Fruit fly (Drosophila melanogaster) whole organism, embryonic: ENCODE results near the gene Npc2a.
A peak's percentile ranks its signal among the peaks of the same experiment; 100 is the strongest.

Experiments
- ATbp ChIP-seq: fragments of 200-800 bp; sonication (Bioruptor generic); optimal IDR thresholded peaks from 2 replicates; lab custom pipeline; 2017; ENCODE audit warnings: missing biosample characterization, mild to moderate bottlenecking, missing genetic modification characterization, missing genetic modification reagents
- Atf6 ChIP-seq: fragments of 200-800 bp; sonication (Bioruptor generic); IDR thresholded peaks from 2 replicates; pipeline ENCODE4 v1.3.6; 2022; ENCODE audit warnings: missing biosample characterization, missing genetic modification characterization
- Awh ChIP-seq: fragments of 200-800 bp; sonication (Bioruptor generic); IDR thresholded peaks from 2 replicates; pipeline ENCODE4, ENCODE4 v1.3.6; 2022; ENCODE audit warnings: missing biosample characterization, missing genetic modification characterization
- Bgb ChIP-seq: fragments of 200-800 bp; sonication (Bioruptor generic); IDR thresholded peaks from 2 replicates; pipeline ENCODE4 v1.3.6; 2022; ENCODE audit warnings: missing biosample characterization, missing genetic modification characterization; ENCODE audit not compliant: partially characterized antibody
- CG10147 ChIP-seq: fragments of 200-800 bp; sonication (Bioruptor generic); optimal IDR thresholded peaks from 2 replicates; lab custom pipeline; 2019; ENCODE audit warnings: missing biosample characterization, mild to moderate bottlenecking, missing genetic modification characterization, moderate library complexity
- CG12071 ChIP-seq: fragments of 200-800 bp; sonication (Bioruptor generic); optimal IDR thresholded peaks from 3 replicates; lab custom pipeline; 2018; ENCODE audit warnings: missing biosample characterization, mild to moderate bottlenecking, missing genetic modification characterization
- CG1233 ChIP-seq: fragments of 200-800 bp; sonication (Bioruptor generic); optimal IDR thresholded peaks from 4 replicates; lab custom pipeline; 2018; ENCODE audit warnings: missing biosample characterization, mild to moderate bottlenecking, missing genetic modification characterization
- CG13296 ChIP-seq: fragments of 200-800 bp; sonication (Bioruptor generic); optimal IDR thresholded peaks from 3 replicates; lab custom pipeline; 2018; ENCODE audit warnings: missing biosample characterization, mild to moderate bottlenecking, missing genetic modification characterization
- CG14050 ChIP-seq: fragments of 200-800 bp; sonication (Bioruptor generic); IDR thresholded peaks from 3 replicates; pipeline ENCODE4 v1.3.6; 2022; ENCODE audit warnings: missing biosample characterization, missing genetic modification characterization
- CG15011 ChIP-seq: fragments of 200-800 bp; sonication (Bioruptor generic); optimal IDR thresholded peaks from 3 replicates; lab custom pipeline; 2018; ENCODE audit warnings: missing biosample characterization, mild to moderate bottlenecking, missing genetic modification characterization
- CG15601 ChIP-seq: fragments of 200-800 bp; sonication (Bioruptor generic); optimal IDR thresholded peaks from 3 replicates; lab custom pipeline; 2019; ENCODE audit warnings: missing biosample characterization, mild to moderate bottlenecking, missing genetic modification characterization, moderate library complexity
- CG17612 ChIP-seq: fragments of 200-800 bp; sonication (Bioruptor generic); IDR thresholded peaks from 2 replicates; pipeline ENCODE4 v1.3.6; 2022; ENCODE audit warnings: missing biosample characterization, missing genetic modification characterization
- CG17802 ChIP-seq: fragments of 200-800 bp; sonication (Bioruptor generic); optimal IDR thresholded peaks from 2 replicates; lab custom pipeline; 2018; ENCODE audit warnings: missing biosample characterization, mild to moderate bottlenecking, missing genetic modification characterization, moderate library complexity
- CG2116 ChIP-seq: fragments of 200-800 bp; sonication (Bioruptor generic); optimal IDR thresholded peaks from 3 replicates; lab custom pipeline; 2018; ENCODE audit warnings: missing biosample characterization, mild to moderate bottlenecking, missing genetic modification characterization
- CG30020 ChIP-seq: fragments of 200-800 bp; optimal IDR thresholded peaks from 2 replicates; lab custom pipeline; 2019; ENCODE audit warnings: missing biosample characterization, mild to moderate bottlenecking, missing genetic modification characterization, moderate library complexity
- CG30403 ChIP-seq: fragments of 200-800 bp; sonication (Bioruptor generic); optimal IDR thresholded peaks from 3 replicates; lab custom pipeline; 2016; ENCODE audit warnings: missing biosample characterization, missing genetic modification characterization
- CG31441 ChIP-seq: fragments of 200-800 bp; sonication (Bioruptor generic); IDR thresholded peaks from 2 replicates; pipeline ENCODE4 v1.3.6; 2022; ENCODE audit warnings: missing biosample characterization, missing genetic modification characterization
- CG4617 ChIP-seq: fragments of 200-800 bp; sonication (Bioruptor generic); optimal IDR thresholded peaks from 3 replicates; lab custom pipeline; 2016; ENCODE audit warnings: missing biosample characterization, missing genetic modification characterization, borderline replicate concordance
- CG6254 ChIP-seq: fragments of 200-800 bp; sonication (Bioruptor generic); optimal IDR thresholded peaks from 3 replicates; lab custom pipeline; 2017; ENCODE audit warnings: mild to moderate bottlenecking, missing biosample characterization, missing genetic modification reagents, missing genetic modification characterization
- CG6765 ChIP-seq: fragments of 200-800 bp; sonication (Bioruptor generic); optimal IDR thresholded peaks from 3 replicates; lab custom pipeline; 2017; ENCODE audit warnings: missing biosample characterization, mild to moderate bottlenecking, missing genetic modification characterization
- CG6791 ChIP-seq: fragments of 200-800 bp; sonication (Bioruptor generic); IDR thresholded peaks from 3 replicates; pipeline ENCODE4 v1.3.6; 2022; ENCODE audit warnings: missing biosample characterization, missing genetic modification characterization; ENCODE audit not compliant: partially characterized antibody
- CG6813 ChIP-seq: fragments of 200-800 bp; sonication (Bioruptor generic); optimal IDR thresholded peaks from 2 replicates; lab custom pipeline; 2017; ENCODE audit warnings: missing biosample characterization, missing genetic modification characterization, mild to moderate bottlenecking, moderate library complexity, missing genetic modification reagents
- D19B ChIP-seq: fragments of 200-800 bp; sonication (Bioruptor generic); optimal IDR thresholded peaks from 2 replicates; lab custom pipeline; 2017; ENCODE audit warnings: missing biosample characterization, mild to moderate bottlenecking, missing genetic modification characterization
- Dip3 ChIP-seq: fragments of 200-800 bp; sonication (Bioruptor generic); optimal IDR thresholded peaks from 3 replicates; lab custom pipeline; 2016; ENCODE audit warnings: missing biosample characterization, missing genetic modification characterization
- Drgx ChIP-seq: fragments of 200-800 bp; sonication (Bioruptor generic); IDR thresholded peaks from 2 replicates; pipeline ENCODE4 v1.3.6; 2022; ENCODE audit warnings: missing biosample characterization, missing genetic modification characterization
- Gsc ChIP-seq: fragments of 200-800 bp; sonication (Bioruptor generic); IDR thresholded peaks from 2 replicates; pipeline ENCODE4 v1.3.6; 2022; ENCODE audit warnings: missing biosample characterization, missing genetic modification characterization
- HHEX ChIP-seq: fragments of 200-800 bp; sonication (Bioruptor generic); optimal IDR thresholded peaks from 3 replicates; lab custom pipeline; 2017; ENCODE audit warnings: missing biosample characterization, mild to moderate bottlenecking, missing genetic modification characterization, missing genetic modification reagents
- HLH54F ChIP-seq: fragments of 200-800 bp; sonication (Bioruptor generic); optimal IDR thresholded peaks from 3 replicates; lab custom pipeline; 2016; ENCODE audit warnings: missing biosample characterization, missing genetic modification characterization
- Hmx ChIP-seq: fragments of 200-800 bp; sonication (Bioruptor generic); optimal IDR thresholded peaks from 2 replicates; lab custom pipeline; 2016; ENCODE audit warnings: missing biosample characterization, missing genetic modification characterization
- Hr39 ChIP-seq: fragments of >200 bp; optimal IDR thresholded peaks from 2 replicates; lab custom pipeline; 2017
- Hr51 ChIP-seq, 2 experiments: fragments of 200-800 bp; sonication (Bioruptor generic); optimal IDR thresholded peaks; 2 replicates in 1 of 2; 3 replicates in 1 of 2; lab custom pipeline; 2016 to 2018; ENCODE audit warnings: missing biosample characterization in 2 of 2, missing genetic modification characterization in 2 of 2, mild to moderate bottlenecking in 1 of 2, moderate library complexity in 1 of 2
- Med ChIP-seq: fragments of 200-800 bp; sonication (Bioruptor generic); peaks from one replicate; lab custom pipeline; 2016; ENCODE audit warnings: missing biosample characterization, missing genetic modification characterization, mild to moderate bottlenecking, inconsistent platforms, moderate library complexity
- NK7.1 ChIP-seq: fragments of 200-800 bp; sonication (Bioruptor generic); optimal IDR thresholded peaks from 3 replicates; lab custom pipeline; 2016; ENCODE audit warnings: missing biosample characterization, missing genetic modification characterization
- NfI ChIP-seq: fragments of 200-800 bp; sonication (Bioruptor generic); optimal IDR thresholded peaks from 3 replicates; lab custom pipeline; 2018; ENCODE audit warnings: missing biosample characterization, mild to moderate bottlenecking, missing genetic modification characterization, moderate library complexity
- ab ChIP-seq: fragments of 200-800 bp; sonication (Bioruptor generic); optimal IDR thresholded peaks from 2 replicates; lab custom pipeline; 2016; ENCODE audit warnings: missing biosample characterization, missing genetic modification characterization
- abd-A ChIP-seq: fragments of 200-800 bp; sonication (Bioruptor generic); optimal IDR thresholded peaks from 3 replicates; lab custom pipeline; 2019; ENCODE audit warnings: missing biosample characterization, mild to moderate bottlenecking, missing genetic modification characterization, moderate library complexity
- al ChIP-seq: fragments of 200-800 bp; sonication (Bioruptor generic); IDR thresholded peaks from 2 replicates; pipeline ENCODE4 v1.3.6; 2022; ENCODE audit warnings: missing biosample characterization, missing genetic modification characterization
- eyg ChIP-seq: fragments of 200-800 bp; sonication (Bioruptor generic); optimal IDR thresholded peaks from 3 replicates; lab custom pipeline; 2016; ENCODE audit warnings: missing biosample characterization, missing genetic modification characterization
- fd3F ChIP-seq: fragments of 200-800 bp; sonication (Bioruptor generic); optimal IDR thresholded peaks from 2 replicates; lab custom pipeline; 2018; ENCODE audit warnings: missing biosample characterization, mild to moderate bottlenecking, missing genetic modification characterization, moderate library complexity
- gce ChIP-seq: fragments of 200-800 bp; sonication (Bioruptor generic); IDR thresholded peaks from 3 replicates; pipeline ENCODE4 v1.3.6; 2022; ENCODE audit warnings: missing biosample characterization, missing genetic modification characterization
- gcm ChIP-seq: fragments of 200-800 bp; sonication (Bioruptor generic); optimal IDR thresholded peaks from 2 replicates; lab custom pipeline; 2019; ENCODE audit warnings: missing biosample characterization, mild to moderate bottlenecking, missing genetic modification characterization, moderate library complexity
- gro ChIP-seq: fragments of 200-800 bp; sonication (Bioruptor generic); optimal IDR thresholded peaks from 2 replicates; lab custom pipeline; 2016; ENCODE audit warnings: missing biosample characterization, missing genetic modification characterization
- jing ChIP-seq: fragments of 200-800 bp; sonication (Bioruptor generic); optimal IDR thresholded peaks from 2 replicates; lab custom pipeline; 2018; ENCODE audit warnings: missing biosample characterization, mild to moderate bottlenecking, missing genetic modification characterization
- knrl ChIP-seq: fragments of 200-800 bp; sonication (Bioruptor generic); IDR thresholded peaks from 3 replicates; pipeline ENCODE4 v1.3.6; 2022; ENCODE audit warnings: missing biosample characterization, missing genetic modification characterization; ENCODE audit not compliant: partially characterized antibody
- lmd ChIP-seq: fragments of 200-800 bp; sonication (Bioruptor generic); IDR thresholded peaks from 2 replicates; pipeline ENCODE4 v1.3.6; 2022; ENCODE audit warnings: missing biosample characterization, missing genetic modification characterization
- mirr ChIP-seq: fragments of 200-800 bp; sonication (Bioruptor generic); optimal IDR thresholded peaks from 3 replicates; lab custom pipeline; 2018; ENCODE audit warnings: missing biosample characterization, mild to moderate bottlenecking, missing genetic modification characterization
- pb ChIP-seq: fragments of 200-800 bp; sonication (Bioruptor generic); optimal IDR thresholded peaks from 3 replicates; lab custom pipeline; 2016; ENCODE audit warnings: missing biosample characterization, missing genetic modification characterization
- repo ChIP-seq: fragments of 200-800 bp; sonication (Bioruptor generic); optimal IDR thresholded peaks from 2 replicates; lab custom pipeline; 2016; ENCODE audit warnings: missing biosample characterization, missing genetic modification characterization
- tio ChIP-seq: fragments of 200-800 bp; sonication (Bioruptor generic); optimal IDR thresholded peaks from 2 replicates; lab custom pipeline; 2017; ENCODE audit warnings: missing biosample characterization, missing genetic modification characterization, inconsistent platforms
- z ChIP-seq: fragments of 200-800 bp; sonication (Bioruptor generic); IDR thresholded peaks from 3 replicates; pipeline ENCODE4 v1.3.6; 2022; ENCODE audit warnings: missing biosample characterization, missing genetic modification characterization

Gene Npc2a

dm6 chr2L:1981726-1982367 lies 6.2 kb upstream of the Npc2a start, which contains the start of gene CG7289 (continued):
- TF ChIP-seq gro (GFP tag; lab: Kevin White, UChicago) (peak; percentile 10), CG31441 (GFP tag; lab: Robert Waterston, UW) (no peak), Bgb (GFP tag; lab: Robert Waterston, UW) (peak; percentile 55), ab (no peak), gcm (GFP tag; lab: Kevin White, UChicago) (no peak), NfI (GFP tag; lab: Kevin White, UChicago) (no peak), CG17802 (tag; lab: Kevin White, UChicago) (no peak), Drgx (GFP tag; lab: Robert Waterston, UW) (no peak), CG12071 (GFP tag; lab: Kevin White, UChicago) (no peak), D19B (GFP tag; lab: Kevin White, UChicago) (peak; percentile 99), knrl (GFP tag; lab: Robert Waterston, UW) (peak; percentile 54; the same call in 2 of the 3 replicates), CG6791 (GFP tag; lab: Robert Waterston, UW) (peak; percentile 81), CG17612 (GFP tag; lab: Robert Waterston, UW) (no peak), pb (GFP tag; lab: Kevin White, UChicago) (no peak), CG6765 (GFP tag; lab: Kevin White, UChicago) (no peak), Awh (GFP tag; lab: Robert Waterston, UW) (no peak), Med (GFP tag; lab: Kevin White, UChicago) (peak; percentile 42), CG30020 (tag; lab: Kevin White, UChicago) (no peak), Atf6 (GFP tag; lab: Robert Waterston, UW) (no peak), CG14050 (no peak), al (GFP tag; lab: Robert Waterston, UW) (no peak), CG2116 (GFP tag; lab: Kevin White, UChicago) (peak; percentile 46), Gsc (GFP tag; lab: Robert Waterston, UW) (no peak), NK7.1 (GFP tag; lab: Kevin White, UChicago) (no peak), fd3F (no peak), mirr (no peak), CG13296 (GFP tag; lab: Kevin White, UChicago) (no peak), CG6254 (GFP tag; lab: Kevin White, UChicago) (no peak), CG15011 (GFP tag; lab: Kevin White, UChicago) (no peak), CG30403 (peak; percentile 6), ATbp (GFP tag; lab: Kevin White, UChicago) (no peak), jing (no peak), HLH54F (GFP tag; lab: Kevin White, UChicago) (no peak), lmd (GFP tag; lab: Robert Waterston, UW) (no peak), Hmx (GFP tag; lab: Kevin White, UChicago) (no peak), CG15601 (tag; lab: Kevin White, UChicago) (no peak), HHEX (GFP tag; lab: Kevin White, UChicago) (no peak), Hr39 (lab: Kevin White, UChicago) (no peak), CG6813 (GFP tag; lab: Kevin White, UChicago) (no peak), CG10147 (no peak), tio (GFP tag; lab: Kevin White, UChicago) (no peak), abd-A (tag; lab: Kevin White, UChicago) (no peak), z (no peak), CG1233 (GFP tag; lab: Kevin White, UChicago) (no peak), Hr51 (GFP tag; optimal IDR thresholded peaks at IDR 0.05; lab: Kevin White, UChicago) (no peak), eyg (GFP tag; lab: Kevin White, UChicago) (no peak), gce (no peak), CG4617 (peak; percentile 94), Dip3 (no peak), repo (no peak)
